Fruit fly (Drosophila melanogaster) whole organism, pupa: ENCODE results near the gene CG18094.

Experiments
- CG10348 ChIP-seq: fragments of 200-800 bp; sonication (Bioruptor generic); IDR thresholded peaks from 2 replicates; pipeline ENCODE4 v1.3.6; 2022; ENCODE audit warnings: missing biosample characterization, missing genetic modification characterization
- CG12605 ChIP-seq: fragments of 200-800 bp; sonication (Bioruptor generic); IDR thresholded peaks from 2 replicates; pipeline ENCODE4 v1.3.6; 2022; ENCODE audit warnings: missing biosample characterization, missing genetic modification characterization
- CG13204 ChIP-seq: fragments of 200-800 bp; sonication (Bioruptor generic); optimal IDR thresholded peaks from 2 replicates; lab custom pipeline; 2018; ENCODE audit warnings: missing biosample characterization, mild to moderate bottlenecking, missing genetic modification characterization, moderate library complexity
- CG14655 ChIP-seq: fragments of 200-800 bp; sonication (Bioruptor generic); optimal IDR thresholded peaks from 3 replicates; lab custom pipeline; 2017; ENCODE audit warnings: mild to moderate bottlenecking, missing biosample characterization, missing genetic modification reagents, missing genetic modification characterization
- CG15710 ChIP-seq: fragments of 200-800 bp; sonication (Bioruptor generic); optimal IDR thresholded peaks from 2 replicates; lab custom pipeline; 2018; ENCODE audit warnings: missing biosample characterization, mild to moderate bottlenecking, missing genetic modification characterization, moderate library complexity
- CG17806 ChIP-seq: fragments of 200-800 bp; sonication (Bioruptor generic); optimal IDR thresholded peaks from 2 replicates; lab custom pipeline; 2018; ENCODE audit warnings: missing biosample characterization, mild to moderate bottlenecking, missing genetic modification characterization, moderate library complexity
- CG32121 ChIP-seq: fragments of 200-800 bp; sonication (Bioruptor generic); IDR thresholded peaks from 2 replicates; pipeline ENCODE4 v1.3.6; 2022; ENCODE audit warnings: missing biosample characterization, missing genetic modification characterization
- CG34367 ChIP-seq: fragments of 200-800 bp; sonication (Bioruptor generic); optimal IDR thresholded peaks from 2 replicates; lab custom pipeline; 2018; ENCODE audit warnings: missing biosample characterization, mild to moderate bottlenecking, missing genetic modification characterization
- CG4496 ChIP-seq: fragments of 200-800 bp; sonication (Bioruptor generic); IDR thresholded peaks from 3 replicates; pipeline ENCODE4 v1.3.6; 2022; ENCODE audit warnings: missing biosample characterization, missing genetic modification characterization
- CG8159 ChIP-seq: fragments of 200-800 bp; sonication (Bioruptor generic); optimal IDR thresholded peaks from 3 replicates; lab custom pipeline; 2018; ENCODE audit warnings: missing biosample characterization, mild to moderate bottlenecking, missing genetic modification characterization, moderate library complexity
- CG8301 ChIP-seq: fragments of 200-800 bp; sonication (Bioruptor generic); optimal IDR thresholded peaks from 2 replicates; lab custom pipeline; 2018; ENCODE audit warnings: missing biosample characterization, mild to moderate bottlenecking, missing genetic modification characterization
- CG9948 ChIP-seq: fragments of 200-800 bp; sonication (Bioruptor generic); optimal IDR thresholded peaks from 2 replicates; lab custom pipeline; 2018; ENCODE audit warnings: missing biosample characterization, mild to moderate bottlenecking, missing genetic modification characterization, moderate library complexity
- D1 ChIP-seq: fragments of 200-800 bp; sonication (Bioruptor generic); optimal IDR thresholded peaks from 2 replicates; lab custom pipeline; 2018; ENCODE audit warnings: missing biosample characterization, mild to moderate bottlenecking, missing genetic modification characterization, moderate library complexity
- EcR ChIP-seq: fragments of 200-800 bp; sonication (Bioruptor generic); optimal IDR thresholded peaks from 3 replicates; lab custom pipeline; 2019; ENCODE audit warnings: missing biosample characterization, missing genetic modification characterization, mild to moderate bottlenecking, moderate library complexity, missing genetic modification reagents
- Ets98B ChIP-seq: fragments of 200-800 bp; sonication (Bioruptor generic); IDR thresholded peaks from 2 replicates; pipeline ENCODE4 v1.3.6; 2022; ENCODE audit warnings: missing biosample characterization, missing genetic modification characterization
- Pif1A ChIP-seq: fragments of 200-800 bp; sonication (Bioruptor generic); optimal IDR thresholded peaks from 3 replicates; lab custom pipeline; 2016; ENCODE audit warnings: missing biosample characterization, missing genetic modification characterization
- Pif1B ChIP-seq: fragments of 200-800 bp; sonication (Bioruptor generic); optimal IDR thresholded peaks from 3 replicates; lab custom pipeline; 2016; ENCODE audit warnings: missing biosample characterization, missing genetic modification characterization
- Snoo ChIP-seq: fragments of 200-800 bp; sonication (Bioruptor generic); optimal IDR thresholded peaks from 3 replicates; lab custom pipeline; 2017; ENCODE audit warnings: missing biosample characterization, mild to moderate bottlenecking, missing genetic modification characterization, inconsistent platforms
- fd96Ca ChIP-seq: fragments of 200-800 bp; sonication (Bioruptor generic); IDR thresholded peaks from 3 replicates; pipeline ENCODE4 v1.3.6; 2022; ENCODE audit warnings: missing biosample characterization, missing genetic modification characterization
- gl ChIP-seq: fragments of 200-800 bp; sonication (Bioruptor generic); optimal IDR thresholded peaks from 2 replicates; lab custom pipeline; 2018; ENCODE audit warnings: missing biosample characterization, mild to moderate bottlenecking, missing genetic modification characterization
- rn ChIP-seq: fragments of 200-800 bp; sonication (Bioruptor generic); IDR thresholded peaks from 2 replicates; pipeline ENCODE4 v1.3.6; 2022; ENCODE audit warnings: missing biosample characterization, missing genetic modification characterization

Gene CG18094

dm6 chr2L:19526844-19527243, 36.8 kb downstream of the CG18094 start:
- no peak for TF ChIP-seq CG32121
- TF ChIP-seq CG17806 (tag; lab: Kevin White, UChicago): no peak
- TF ChIP-seq CG14655: no peak
- no peak for TF ChIP-seq fd96Ca (GFP tag; lab: Robert Waterston, UW)
- no peak for TF ChIP-seq Pif1B (GFP tag; lab: Kevin White, UChicago)
- no peak for TF ChIP-seq Pif1A
- TF ChIP-seq Ets98B (GFP tag; lab: Robert Waterston, UW): no peak
- TF ChIP-seq rn (GFP tag; lab: Robert Waterston, UW): no peak
- no peak for TF ChIP-seq CG8301 (tag; lab: Kevin White, UChicago)
- no peak for TF ChIP-seq CG4496 (GFP tag; lab: Robert Waterston, UW)
- no peak for TF ChIP-seq EcR (GFP tag; lab: Kevin White, UChicago)
- no peak for TF ChIP-seq gl (tag; lab: Kevin White, UChicago)
- TF ChIP-seq D1 (tag; lab: Kevin White, UChicago): no peak

- TF ChIP-seq CG34367 (tag; lab: Kevin White, UChicago) (peak; percentile 95), CG12605 (peak; percentile 99), Ets98B (GFP tag; lab: Robert Waterston, UW) (peak; percentile 99), CG15710 (tag; lab: Kevin White, UChicago) (peak; percentile 97), CG4496 (GFP tag; lab: Robert Waterston, UW) (peak; percentile 99), EcR (GFP tag; lab: Kevin White, UChicago) (peak; percentile 30), CG10348 (GFP tag; lab: Robert Waterston, UW) (peak; percentile 96), CG32121 (peak; percentile 99), CG13204 (GFP tag; lab: Kevin White, UChicago) (peak; percentile 88), CG8301 (tag; lab: Kevin White, UChicago) (peak; percentile 100), CG9948 (peak; percentile 97), Snoo (tag; lab: Kevin White, UChicago) (peak; percentile 70), gl (tag; lab: Kevin White, UChicago) (peak; percentile 91), Pif1A (peak; percentile 98), CG14655 (peak; percentile 99), rn (GFP tag; lab: Robert Waterston, UW) (peak; percentile 97), D1 (tag; lab: Kevin White, UChicago) (no peak), CG8159 (tag; lab: Kevin White, UChicago) (peak; percentile 94), fd96Ca (GFP tag; lab: Robert Waterston, UW) (peak; percentile 99), Pif1B (GFP tag; lab: Kevin White, UChicago) (peak; percentile 98), CG17806 (tag; lab: Kevin White, UChicago) (peak; percentile 97)
Measured at dm6 chr2L:19528308-19528707, 38.2 kb downstream of the CG18094 start.

dm6 chr2L:19530092-19530491, 40.0 kb downstream of the CG18094 start, which contains the start of gene CG10165:
CG10165 (minus strand) TSS chr2L:19530305.
- TF ChIP-seq Pif1A (no peak), CG13204 (GFP tag; lab: Kevin White, UChicago) (no peak), CG4496 (GFP tag; lab: Robert Waterston, UW) (no peak), CG10348 (GFP tag; lab: Robert Waterston, UW) (no peak), Ets98B (GFP tag; lab: Robert Waterston, UW) (no peak), CG14655 (no peak), CG8301 (tag; lab: Kevin White, UChicago) (no peak), D1 (tag; lab: Kevin White, UChicago) (no peak), CG32121 (no peak), CG9948 (no peak), EcR (GFP tag; lab: Kevin White, UChicago) (no peak), CG12605 (no peak), rn (GFP tag; lab: Robert Waterston, UW) (no peak)

- TF ChIP-seq CG15710 (tag; lab: Kevin White, UChicago): peak; percentile 76
- peak; percentile 70 for TF ChIP-seq CG17806 (tag; lab: Kevin White, UChicago)
- TF ChIP-seq Ets98B (GFP tag; lab: Robert Waterston, UW): peak; percentile 83
- TF ChIP-seq EcR (GFP tag; lab: Kevin White, UChicago): no peak
- TF ChIP-seq fd96Ca (GFP tag; lab: Robert Waterston, UW): peak; percentile 86
- peak; percentile 91 for TF ChIP-seq CG4496 (GFP tag; lab: Robert Waterston, UW)
- TF ChIP-seq rn (GFP tag; lab: Robert Waterston, UW): 0 out of 2 replicates have a peak, but pooled peaks have one; percentile 52
- TF ChIP-seq Snoo (tag; lab: Kevin White, UChicago): peak; percentile 76
- TF ChIP-seq CG13204 (GFP tag; lab: Kevin White, UChicago): peak; percentile 63
- peak; percentile 86 for TF ChIP-seq Pif1A
- peak; percentile 79 for TF ChIP-seq CG8159 (tag; lab: Kevin White, UChicago)
- TF ChIP-seq CG34367 (tag; lab: Kevin White, UChicago): peak; percentile 59
- peak; percentile 87 for TF ChIP-seq CG14655
- TF ChIP-seq gl (tag; lab: Kevin White, UChicago): peak; percentile 31
- TF ChIP-seq D1 (tag; lab: Kevin White, UChicago): peak; percentile 65
- peak; percentile 76 for TF ChIP-seq CG9948
- TF ChIP-seq CG12605: peak; percentile 63
- TF ChIP-seq CG8301 (tag; lab: Kevin White, UChicago): peak; percentile 85
- peak; percentile 78 for TF ChIP-seq Pif1B (GFP tag; lab: Kevin White, UChicago)
- peak; percentile 90 for TF ChIP-seq CG32121
- peak; percentile 51; the same call in 1 of the 2 replicates for TF ChIP-seq CG10348 (GFP tag; lab: Robert Waterston, UW)
Measured at dm6 chr2L:19533247-19533646, 43.2 kb downstream of the CG18094 start, which contains the start of gene CG33116. CG33116 (plus strand) TSS chr2L:19533479.

- TF ChIP-seq gl (tag; lab: Kevin White, UChicago): no peak
- no peak for TF ChIP-seq Snoo (tag; lab: Kevin White, UChicago)
- TF ChIP-seq CG32121: no peak
- no peak for TF ChIP-seq CG17806 (tag; lab: Kevin White, UChicago)
Measured at dm6 chr2L:19535234-19535633, 45.2 kb downstream of the CG18094 start, which contains the start of gene CG31697. CG31697 (plus strand) TSS chr2L:19535448.
